Fruit fly (Drosophila melanogaster) S2 (cell line): ENCODE data around the gene CG5004.

Experiments
- CG8478 ChIP-seq: fragments of >200 bp; optimal IDR thresholded peaks from 2 replicates; lab custom pipeline; 2018
- CTCF ChIP-seq, 2 experiments: fragments of >200 bp; optimal IDR thresholded peaks; 2 replicates each; lab custom pipeline; 2018

- TF ChIP-seq CTCF (optimal IDR thresholded peaks at IDR 0.05; lab: Kevin White, UChicago) (no peak), CG8478 (lab: Kevin White, UChicago) (no peak)
Observed at dm6 chrX:17110556-17111177, 3.3 kb downstream of the CG5004 start.
